Fruit fly (Drosophila melanogaster): ENCODE measurements around the gene MED21.

The MED21 gene

DNA sequence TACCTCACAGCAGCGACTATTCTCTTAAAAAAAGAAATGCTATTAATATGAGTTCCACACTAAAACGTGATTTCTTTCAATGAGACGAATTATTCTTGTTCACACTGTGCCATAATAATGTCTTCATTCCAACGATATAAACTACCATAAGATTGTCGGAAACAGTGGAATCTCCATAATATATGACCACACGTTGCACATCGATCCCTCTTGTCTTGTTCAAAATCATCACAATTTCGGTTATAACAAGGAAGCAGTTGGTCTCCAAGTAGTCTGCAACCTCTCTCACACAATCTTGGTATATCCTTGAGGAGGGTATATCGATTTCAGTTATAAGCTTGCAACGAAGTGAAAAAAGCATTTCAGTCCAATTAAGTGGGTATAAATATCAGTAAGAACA lies at the start of gene MED21:
TSS of gene MED21 (minus strand) at position 48 of the 400 bp plus-strand sequence.
- TF ChIP-seq CG31627 (GFP tag; optimal IDR thresholded peaks at IDR 0.05) (peak; percentile 14), CG11902 (GFP tag; optimal IDR thresholded peaks at IDR 0.05) (peak; percentile 6), lz (GFP tag; optimal IDR thresholded peaks at IDR 0.05) (no peak), Hr39 (GFP tag; optimal IDR thresholded peaks at IDR 0.05) (peak; percentile 28), CG15336 (GFP tag; IDR thresholded peaks at IDR 0.05) (no peak), fd59A (GFP tag; optimal IDR thresholded peaks at IDR 0.05) (no peak), cyc (GFP tag; optimal IDR thresholded peaks at IDR 0.05) (peak; percentile 15), OdsH (GFP tag; optimal IDR thresholded peaks at IDR 0.05) (peak; percentile 31), eg (GFP tag; IDR thresholded peaks at IDR 0.05) (no peak; the same call in 2 of the 3 replicates), Gug (GFP tag; IDR thresholded peaks at IDR 0.05) (no peak), CG3032 (tag; optimal IDR thresholded peaks at IDR 0.05) (peak; percentile 20), CG16779 (tag; optimal IDR thresholded peaks at IDR 0.05) (no peak), dsx (GFP tag; optimal IDR thresholded peaks at IDR 0.05; ENCODE audit: poor library complexity, severe bottlenecking) (peak; percentile 21)

DNA sequence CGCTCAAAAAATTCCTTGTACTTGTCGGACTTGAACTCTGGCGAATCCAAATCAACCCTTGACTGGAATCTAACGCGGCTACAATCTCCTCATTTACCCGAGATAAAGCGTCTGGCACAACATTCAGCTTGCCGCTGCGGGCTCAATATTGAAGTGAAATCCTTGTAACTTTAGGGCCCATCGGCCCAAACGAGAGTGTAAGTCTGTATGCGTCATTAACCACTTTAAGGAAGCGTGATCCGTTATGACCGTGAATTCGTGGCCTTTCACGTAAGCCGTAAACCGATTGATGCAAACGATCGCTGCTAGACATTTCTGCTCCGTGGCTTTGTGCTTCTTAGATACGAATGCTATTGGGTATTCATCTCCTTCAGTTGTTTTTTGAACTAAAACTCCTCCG lies 34.5 kb upstream of the MED21 start:
- no peak for TF ChIP-seq CG6808 (GFP tag; optimal IDR thresholded peaks at IDR 0.05)
- TF ChIP-seq salr (GFP tag; optimal IDR thresholded peaks at IDR 0.05): no peak
- TF ChIP-seq CG8119 (GFP tag; IDR thresholded peaks at IDR 0.05): no peak
- TF ChIP-seq dac (GFP tag; optimal IDR thresholded peaks at IDR 0.05): no peak
- TF ChIP-seq CG10631 (GFP tag; optimal IDR thresholded peaks at IDR 0.05): no peak
- TF ChIP-seq Ets96B (tag; optimal IDR thresholded peaks at IDR 0.05): no peak
- no peak for TF ChIP-seq acj6 (GFP tag; optimal IDR thresholded peaks at IDR 0.05)
- no peak for TF ChIP-seq pdm3 (GFP tag; optimal IDR thresholded peaks at IDR 0.05)
- no peak for TF ChIP-seq CG10669 (GFP tag; optimal IDR thresholded peaks at IDR 0.05)
- TF ChIP-seq CG3032 (tag; optimal IDR thresholded peaks at IDR 0.05): no peak
- no peak for TF ChIP-seq dsx (GFP tag; optimal IDR thresholded peaks at IDR 0.05; ENCODE audit: poor library complexity, severe bottlenecking)
- no peak for TF ChIP-seq Met (GFP tag; optimal IDR thresholded peaks at IDR 0.05)
- no peak for TF ChIP-seq CG34406 (GFP tag; optimal IDR thresholded peaks at IDR 0.05)
- no peak for TF ChIP-seq vri (GFP tag; optimal IDR thresholded peaks at IDR 0.05)
- TF ChIP-seq CG11762 (GFP tag; optimal IDR thresholded peaks at IDR 0.05; ENCODE audit: insufficient read depth): no peak
- TF ChIP-seq spab (GFP tag; optimal IDR thresholded peaks at IDR 0.05): no peak

DNA sequence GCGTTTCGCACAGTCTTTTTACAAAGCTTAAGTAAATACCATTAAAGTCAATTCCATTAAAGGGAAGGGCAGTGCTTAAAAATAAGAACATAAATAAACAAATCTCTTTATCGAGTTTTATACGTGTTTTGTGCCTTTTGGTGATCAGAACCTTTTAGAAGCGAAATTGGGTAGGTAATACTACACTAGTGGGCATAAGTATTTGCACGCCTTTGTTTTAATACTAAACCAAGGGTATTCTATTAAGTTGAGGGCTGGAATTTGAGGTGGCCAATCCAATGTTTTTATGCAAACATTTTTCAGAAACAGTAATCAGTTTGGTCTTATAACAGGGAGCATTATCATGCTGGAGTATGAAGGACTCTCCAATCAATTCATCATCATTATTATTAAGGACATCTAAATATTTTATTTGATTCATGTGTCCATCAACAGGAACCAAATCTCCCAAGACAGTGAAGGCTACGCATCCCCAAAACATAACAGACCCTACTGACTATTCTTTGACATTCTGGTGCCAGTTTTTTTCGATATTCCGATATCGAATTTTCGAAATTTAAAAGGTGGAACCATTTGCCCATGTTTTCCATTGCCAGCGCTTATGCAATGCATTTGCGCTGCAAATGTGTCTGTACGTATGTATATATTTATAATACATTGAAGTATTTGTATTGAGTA lies 5.6 kb upstream of the MED21 start:
- TF ChIP-seq dac (GFP tag; optimal IDR thresholded peaks at IDR 0.05) (no peak), dsx (GFP tag; optimal IDR thresholded peaks at IDR 0.05; ENCODE audit: poor library complexity, severe bottlenecking) (no peak), CG8319 (GFP tag; optimal IDR thresholded peaks at IDR 0.05) (no peak), topi (GFP tag; optimal IDR thresholded peaks at IDR 0.05) (no peak), acj6 (GFP tag; optimal IDR thresholded peaks at IDR 0.05) (no peak), CG8119 (GFP tag; IDR thresholded peaks at IDR 0.05) (no peak), esn (GFP tag; optimal IDR thresholded peaks at IDR 0.05) (no peak), fkh (GFP tag; optimal IDR thresholded peaks at IDR 0.05) (no peak), Lpt (GFP tag; optimal IDR thresholded peaks at IDR 0.05) (no peak), Hr39 (GFP tag; optimal IDR thresholded peaks at IDR 0.05) (no peak), fd59A (GFP tag; optimal IDR thresholded peaks at IDR 0.05) (no peak)

DNA sequence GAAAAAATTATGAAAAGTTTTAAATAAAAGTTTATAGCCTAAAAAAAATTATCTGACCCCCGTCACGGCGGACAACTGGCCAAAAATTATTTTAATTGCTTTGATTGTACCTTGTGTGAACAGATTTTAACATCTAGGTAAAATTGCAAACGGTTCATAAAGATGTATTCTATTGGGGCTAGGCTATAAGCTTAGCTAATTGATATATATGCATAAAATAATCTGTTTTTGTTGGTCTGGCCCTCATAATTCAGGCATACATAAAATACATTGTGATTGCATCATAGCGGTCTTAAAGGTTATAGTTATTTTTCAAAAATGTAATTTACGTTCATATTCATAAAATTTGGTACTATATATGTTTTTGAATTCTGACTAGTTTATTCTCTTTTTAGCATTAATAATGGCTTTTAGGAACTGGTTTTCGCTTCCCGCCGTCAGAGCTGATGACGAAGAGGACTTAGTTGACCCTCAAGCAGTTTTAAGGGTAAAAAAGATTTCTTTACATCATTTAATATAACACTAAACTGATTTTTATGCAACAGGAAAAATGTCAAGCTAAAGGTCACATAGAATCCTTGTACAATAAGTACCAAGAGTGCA lies 4.9 kb upstream of the MED21 start, which contains the start of gene UQCR-11:
TSS of gene UQCR-11 (plus strand) at position 211 of the 603 bp plus-strand sequence.
- TF ChIP-seq topi (GFP tag; optimal IDR thresholded peaks at IDR 0.05) (peak; percentile 8), dsx (GFP tag; optimal IDR thresholded peaks at IDR 0.05; ENCODE audit: poor library complexity, severe bottlenecking) (peak; percentile 37), Hr38 (GFP tag; optimal IDR thresholded peaks at IDR 0.05) (no peak), CG34406 (GFP tag; optimal IDR thresholded peaks at IDR 0.05) (no peak), svp (GFP tag) (peak; percentile 65), pdm3 (GFP tag; optimal IDR thresholded peaks at IDR 0.05) (peak; percentile 3), Met (GFP tag; optimal IDR thresholded peaks at IDR 0.05) (no peak), CG31627 (GFP tag; optimal IDR thresholded peaks at IDR 0.05) (peak; percentile 25), Sox14 (GFP tag; optimal IDR thresholded peaks at IDR 0.05) (no peak), salr (GFP tag; optimal IDR thresholded peaks at IDR 0.05) (peak in 1 of 2 experiments; percentile 33), cyc (GFP tag; optimal IDR thresholded peaks at IDR 0.05) (peak; percentile 27), CG10631 (GFP tag; optimal IDR thresholded peaks at IDR 0.05) (no peak), Hr39 (GFP tag; optimal IDR thresholded peaks at IDR 0.05) (peak; percentile 31)
